Fruit fly (Drosophila melanogaster): ENCODE measurements around the gene cv-c.

Gene cv-c

DNA sequence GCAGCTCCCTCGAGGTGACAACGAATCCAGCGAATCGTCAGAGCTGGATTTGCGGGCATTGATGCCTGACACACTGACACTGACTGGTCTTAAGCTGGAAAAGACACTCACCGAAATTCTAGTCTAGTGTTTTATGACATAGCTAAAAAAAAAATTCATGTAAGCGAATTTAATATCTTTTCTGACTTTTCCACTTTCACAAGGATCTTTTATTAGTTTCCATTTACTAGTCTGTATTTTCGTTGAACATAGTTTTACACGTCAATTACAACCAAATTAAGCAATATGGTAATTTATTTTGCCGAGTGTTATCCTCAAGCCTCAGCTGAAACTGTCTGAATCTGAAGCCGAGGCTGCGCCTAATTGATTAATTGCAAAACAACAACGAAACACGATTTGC is 14.9 kb upstream of the cv-c start (continued):
- peak; percentile 26 for TF ChIP-seq cyc (GFP tag; optimal IDR thresholded peaks at IDR 0.05)
- TF ChIP-seq spab (GFP tag; optimal IDR thresholded peaks at IDR 0.05) = no peak
- TF ChIP-seq topi (GFP tag; optimal IDR thresholded peaks at IDR 0.05) = peak; percentile 42
- no peak for TF ChIP-seq salr (GFP tag; optimal IDR thresholded peaks at IDR 0.05)
- no peak for TF ChIP-seq CG1621 (tag; optimal IDR thresholded peaks at IDR 0.05)
- TF ChIP-seq Eip75B (GFP tag; optimal IDR thresholded peaks at IDR 0.05) = peak; percentile 33
- peak; percentile 86 for TF ChIP-seq Eip78C (GFP tag)
- TF ChIP-seq fd85E (GFP tag; optimal IDR thresholded peaks at IDR 0.05) = no peak
- TF ChIP-seq CG6163 (GFP tag; IDR thresholded peaks at IDR 0.05) = 0 out of 3 replicates have a peak, but pooled peaks have one; percentile 42
- TF ChIP-seq CG31627 (GFP tag; optimal IDR thresholded peaks at IDR 0.05) = peak; percentile 44
- no peak for TF ChIP-seq CG11294 (GFP tag; IDR thresholded peaks at IDR 0.05)
- TF ChIP-seq CG32006 (GFP tag; optimal IDR thresholded peaks at IDR 0.05) = peak; percentile 24

DNA sequence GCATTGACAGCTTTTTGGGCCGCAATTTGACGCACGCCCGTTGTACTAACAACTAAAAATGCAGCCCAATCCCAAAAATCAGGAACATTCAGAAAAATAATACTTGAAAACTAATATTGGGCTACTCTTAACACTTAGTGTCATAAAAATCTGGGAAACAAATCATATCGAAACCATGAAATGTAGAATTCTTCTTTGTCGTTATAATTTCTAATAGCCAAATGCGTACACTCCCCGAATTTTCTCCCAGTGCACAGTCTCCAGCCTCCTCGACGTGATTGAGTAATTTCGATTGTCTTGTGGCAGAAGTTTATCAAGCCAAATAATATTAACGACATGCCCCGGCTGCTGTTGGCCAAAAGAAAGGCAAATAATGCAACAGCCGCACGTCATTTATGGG is 12.4 kb upstream of the cv-c start:
- TF ChIP-seq net (GFP tag; optimal IDR thresholded peaks at IDR 0.05) = no peak
- TF ChIP-seq pdm3 (GFP tag; optimal IDR thresholded peaks at IDR 0.05) = no peak
- no peak for TF ChIP-seq CG10631 (GFP tag; optimal IDR thresholded peaks at IDR 0.05)
- TF ChIP-seq CG34406 (GFP tag; optimal IDR thresholded peaks at IDR 0.05) = peak; percentile 33
- TF ChIP-seq Eip75B (GFP tag; optimal IDR thresholded peaks at IDR 0.05) = no peak
- TF ChIP-seq svp (GFP tag) = peak; percentile 81
- TF ChIP-seq CG15336 (GFP tag; IDR thresholded peaks at IDR 0.05) = no peak
- no peak for TF ChIP-seq Sox14 (GFP tag; optimal IDR thresholded peaks at IDR 0.05)
- no peak for TF ChIP-seq CG8632 (GFP tag; optimal IDR thresholded peaks at IDR 0.05)
- TF ChIP-seq Hr39 (GFP tag; optimal IDR thresholded peaks at IDR 0.05) = peak; percentile 37
- TF ChIP-seq CG6163 (GFP tag; IDR thresholded peaks at IDR 0.05) = no peak
- TF ChIP-seq CG31627 (GFP tag; optimal IDR thresholded peaks at IDR 0.05) = peak; percentile 49
- no peak for TF ChIP-seq CG16779 (tag; optimal IDR thresholded peaks at IDR 0.05)
- no peak for TF ChIP-seq CG10669 (GFP tag; optimal IDR thresholded peaks at IDR 0.05)
- TF ChIP-seq Met (GFP tag; optimal IDR thresholded peaks at IDR 0.05) = peak; percentile 58
- peak; percentile 59 for TF ChIP-seq esn (GFP tag; optimal IDR thresholded peaks at IDR 0.05)
- no peak for TF ChIP-seq eg (GFP tag; IDR thresholded peaks at IDR 0.05)
- TF ChIP-seq Eip78C (GFP tag) = peak; percentile 48
- TF ChIP-seq CG32006 (GFP tag; optimal IDR thresholded peaks at IDR 0.05) = no peak
- TF ChIP-seq CG6792 (GFP tag; optimal IDR thresholded peaks at IDR 0.05) = peak; percentile 26
- TF ChIP-seq CG8119 (GFP tag; IDR thresholded peaks at IDR 0.05) = no peak
- no peak for TF ChIP-seq salr (GFP tag; optimal IDR thresholded peaks at IDR 0.05)
- TF ChIP-seq Hr4 (GFP tag; optimal IDR thresholded peaks at IDR 0.05) = no peak
- TF ChIP-seq lz (GFP tag; optimal IDR thresholded peaks at IDR 0.05) = peak; percentile 48
- no peak for TF ChIP-seq acj6 (GFP tag; optimal IDR thresholded peaks at IDR 0.05)
- no peak for TF ChIP-seq Sox15 (GFP tag; optimal IDR thresholded peaks at IDR 0.05)
- TF ChIP-seq ss (GFP tag; optimal IDR thresholded peaks at IDR 0.05) = no peak
- no peak for TF ChIP-seq CG1621 (tag; optimal IDR thresholded peaks at IDR 0.05)
- no peak for TF ChIP-seq fd85E (GFP tag; optimal IDR thresholded peaks at IDR 0.05)
- no peak for TF ChIP-seq Gug (GFP tag; IDR thresholded peaks at IDR 0.05)
- no peak for TF ChIP-seq CG6854 (GFP tag; optimal IDR thresholded peaks at IDR 0.05)
- no peak for TF ChIP-seq CG11294 (GFP tag; IDR thresholded peaks at IDR 0.05)
- no peak for TF ChIP-seq CG7368 (GFP tag; optimal IDR thresholded peaks at IDR 0.05)
- TF ChIP-seq vri (GFP tag; optimal IDR thresholded peaks at IDR 0.05) = no peak
- TF ChIP-seq CG11902 (GFP tag; optimal IDR thresholded peaks at IDR 0.05) = no peak
- no peak for TF ChIP-seq dsx (GFP tag; optimal IDR thresholded peaks at IDR 0.05; ENCODE audit: poor library complexity, severe bottlenecking)
- TF ChIP-seq Smox (GFP tag; optimal IDR thresholded peaks at IDR 0.05) = peak; percentile 52
- TF ChIP-seq OdsH (GFP tag; optimal IDR thresholded peaks at IDR 0.05) = peak; percentile 5
- no peak for TF ChIP-seq dac (GFP tag; optimal IDR thresholded peaks at IDR 0.05)
- no peak for TF ChIP-seq CG11762 (GFP tag; optimal IDR thresholded peaks at IDR 0.05; ENCODE audit: insufficient read depth)
- peak; percentile 36 for TF ChIP-seq topi (GFP tag; optimal IDR thresholded peaks at IDR 0.05)
- TF ChIP-seq CG8319 (GFP tag; optimal IDR thresholded peaks at IDR 0.05) = no peak
- TF ChIP-seq fkh (GFP tag; optimal IDR thresholded peaks at IDR 0.05) = no peak
- peak; percentile 14 for TF ChIP-seq Ets21C (GFP tag; optimal IDR thresholded peaks at IDR 0.05)
- peak; percentile 36 for TF ChIP-seq cyc (GFP tag; optimal IDR thresholded peaks at IDR 0.05)
- TF ChIP-seq Sox102F (GFP tag; optimal IDR thresholded peaks at IDR 0.05) = peak; percentile 48
- TF ChIP-seq Blimp-1 (GFP tag; optimal IDR thresholded peaks at IDR 0.05) = peak; percentile 10

Measured in whole organism, prepupa.